Fruit fly (Drosophila melanogaster) whole organism, prepupa: ENCODE measurements around the gene CG43312.

Source experiments
- Blimp-1 ChIP-seq: fragments of 200-800 bp; sonication (Bioruptor generic); optimal IDR thresholded peaks from 3 replicates; lab custom pipeline; 2017; ENCODE audit warnings: missing biosample characterization, missing genetic modification characterization, mild to moderate bottlenecking, moderate library complexity, missing genetic modification reagents
- CG11762 ChIP-seq: fragments of 200-800 bp; sonication (Bioruptor generic); optimal IDR thresholded peaks from 3 replicates; lab custom pipeline; 2016; ENCODE audit warnings: missing biosample characterization, missing genetic modification characterization; ENCODE audit not compliant: insufficient read depth
- CG11902 ChIP-seq: fragments of 200-800 bp; sonication (Bioruptor generic); optimal IDR thresholded peaks from 3 replicates; lab custom pipeline; 2016; ENCODE audit warnings: missing biosample characterization, missing genetic modification characterization
- CG15336 ChIP-seq: fragments of 200-800 bp; sonication (Bioruptor generic); IDR thresholded peaks from 2 replicates; pipeline ENCODE4 v1.3.6; 2022; ENCODE audit warnings: missing biosample characterization, missing genetic modification characterization
- CG1621 ChIP-seq: fragments of 200-800 bp; sonication (Bioruptor generic); optimal IDR thresholded peaks from 3 replicates; lab custom pipeline; 2018; ENCODE audit warnings: missing biosample characterization, mild to moderate bottlenecking, missing genetic modification characterization
- CG3032 ChIP-seq: fragments of 200-800 bp; optimal IDR thresholded peaks from 2 replicates; lab custom pipeline; 2019; ENCODE audit warnings: missing biosample characterization, mild to moderate bottlenecking, missing genetic modification characterization, moderate library complexity
- CG31627 ChIP-seq: fragments of 200-800 bp; sonication (Bioruptor generic); optimal IDR thresholded peaks from 3 replicates; lab custom pipeline; 2016; ENCODE audit warnings: missing biosample characterization, missing genetic modification characterization
- CG32006 ChIP-seq: fragments of 200-800 bp; sonication (Bioruptor generic); optimal IDR thresholded peaks from 3 replicates; lab custom pipeline; 2017; ENCODE audit warnings: missing biosample characterization, mild to moderate bottlenecking, missing genetic modification characterization
- CG34406 ChIP-seq: fragments of 200-800 bp; sonication (Bioruptor generic); optimal IDR thresholded peaks from 3 replicates; lab custom pipeline; 2016; ENCODE audit warnings: missing biosample characterization, missing genetic modification characterization
- CG3919 ChIP-seq: fragments of 200-800 bp; sonication (Bioruptor generic); optimal IDR thresholded peaks from 3 replicates; lab custom pipeline; 2016; ENCODE audit warnings: missing biosample characterization, missing genetic modification characterization
- CG6163 ChIP-seq: fragments of 200-800 bp; sonication (Bioruptor generic); IDR thresholded peaks from 3 replicates; pipeline ENCODE4 v1.3.6; 2022; ENCODE audit warnings: missing biosample characterization, missing genetic modification characterization
- CG6276 ChIP-seq: fragments of 200-800 bp; sonication (Bioruptor generic); optimal IDR thresholded peaks from 2 replicates; lab custom pipeline; 2017; ENCODE audit warnings: missing biosample characterization, mild to moderate bottlenecking, missing genetic modification characterization
- CG6792 ChIP-seq: fragments of 200-800 bp; sonication (Bioruptor generic); optimal IDR thresholded peaks from 3 replicates; lab custom pipeline; 2016; ENCODE audit warnings: missing biosample characterization, missing genetic modification characterization
- CG6808 ChIP-seq: fragments of 200-800 bp; sonication (Bioruptor generic); optimal IDR thresholded peaks from 3 replicates; lab custom pipeline; 2017; ENCODE audit warnings: missing biosample characterization, missing genetic modification characterization, mild to moderate bottlenecking, moderate library complexity, missing genetic modification reagents
- CG6854 ChIP-seq: fragments of 200-800 bp; sonication (Bioruptor generic); optimal IDR thresholded peaks from 2 replicates; lab custom pipeline; 2017; ENCODE audit warnings: missing biosample characterization, mild to moderate bottlenecking, missing genetic modification characterization
- CG7368 ChIP-seq: fragments of 200-800 bp; sonication (Bioruptor generic); optimal IDR thresholded peaks from 3 replicates; lab custom pipeline; 2016; ENCODE audit warnings: missing biosample characterization, missing genetic modification characterization
- CG8119 ChIP-seq: fragments of 200-800 bp; sonication (Bioruptor generic); IDR thresholded peaks from 3 replicates; pipeline ENCODE4 v1.3.6; 2022; ENCODE audit warnings: missing biosample characterization, missing genetic modification characterization
- CG8319 ChIP-seq: fragments of 200-800 bp; sonication (Bioruptor generic); optimal IDR thresholded peaks from 3 replicates; lab custom pipeline; 2016; ENCODE audit warnings: missing biosample characterization, missing genetic modification characterization
- CG9139 ChIP-seq: fragments of 200-800 bp; sonication (Bioruptor generic); optimal IDR thresholded peaks from 3 replicates; lab custom pipeline; 2017; ENCODE audit warnings: missing biosample characterization, mild to moderate bottlenecking, missing genetic modification characterization
- Eip75B ChIP-seq: fragments of 200-800 bp; sonication (Bioruptor generic); optimal IDR thresholded peaks from 3 replicates; lab custom pipeline; 2016; ENCODE audit warnings: missing biosample characterization, missing genetic modification characterization
- Eip78C ChIP-seq: fragments of 200-800 bp; sonication (Bioruptor generic); peaks from one replicate; lab custom pipeline; 2016; ENCODE audit warnings: missing biosample characterization, missing genetic modification characterization
- Eip93F ChIP-seq: fragments of 200-800 bp; sonication (Bioruptor generic); optimal IDR thresholded peaks from 2 replicates; lab custom pipeline; 2016; ENCODE audit warnings: missing biosample characterization, mild to moderate bottlenecking, missing genetic modification characterization
- Gug ChIP-seq: fragments of 200-800 bp; sonication (Bioruptor generic); IDR thresholded peaks from 2 replicates; pipeline ENCODE4 v1.3.6; 2022; ENCODE audit warnings: missing biosample characterization, missing genetic modification characterization
- Hr38 ChIP-seq: sonication (Bioruptor generic); optimal IDR thresholded peaks from 2 replicates; lab custom pipeline; 2016; ENCODE audit warnings: missing biosample characterization, missing genetic modification characterization
- Hr39 ChIP-seq: fragments of 200-800 bp; sonication (Bioruptor generic); optimal IDR thresholded peaks from 2 replicates; lab custom pipeline; 2016; ENCODE audit warnings: missing biosample characterization, missing genetic modification characterization
- Hr4 ChIP-seq: fragments of 200-800 bp; sonication (Bioruptor generic); optimal IDR thresholded peaks from 3 replicates; lab custom pipeline; 2016; ENCODE audit warnings: missing biosample characterization, missing genetic modification characterization
- Met ChIP-seq: fragments of 200-800 bp; sonication (Bioruptor generic); optimal IDR thresholded peaks from 3 replicates; lab custom pipeline; 2016; ENCODE audit warnings: missing biosample characterization, missing genetic modification characterization
- OdsH ChIP-seq: fragments of 200-800 bp; sonication (Bioruptor generic); optimal IDR thresholded peaks from 3 replicates; lab custom pipeline; 2016; ENCODE audit warnings: missing biosample characterization, missing genetic modification characterization
- Smox ChIP-seq: fragments of 200-800 bp; sonication (Bioruptor generic); optimal IDR thresholded peaks from 3 replicates; lab custom pipeline; 2016; ENCODE audit warnings: missing biosample characterization, missing genetic modification characterization
- Sox102F ChIP-seq: fragments of 200-800 bp; sonication (Bioruptor generic); optimal IDR thresholded peaks from 2 replicates; lab custom pipeline; 2016; ENCODE audit warnings: missing biosample characterization, mild to moderate bottlenecking, missing genetic modification characterization
- Sox15 ChIP-seq: fragments of 200-800 bp; sonication (Bioruptor generic); optimal IDR thresholded peaks from 3 replicates; lab custom pipeline; 2016; ENCODE audit warnings: missing biosample characterization, missing genetic modification characterization
- achi ChIP-seq: fragments of 200-800 bp; sonication (Bioruptor generic); optimal IDR thresholded peaks from 3 replicates; lab custom pipeline; 2016; ENCODE audit warnings: missing biosample characterization, missing genetic modification characterization
- acj6 ChIP-seq: fragments of 200-800 bp; sonication (Bioruptor generic); optimal IDR thresholded peaks from 3 replicates; lab custom pipeline; 2016; ENCODE audit warnings: missing biosample characterization, missing genetic modification characterization
- cyc ChIP-seq: fragments of 200-800 bp; sonication (Bioruptor generic); optimal IDR thresholded peaks from 3 replicates; lab custom pipeline; 2016; ENCODE audit warnings: missing biosample characterization, missing genetic modification characterization
- dac ChIP-seq: fragments of 200-800 bp; sonication (Bioruptor generic); optimal IDR thresholded peaks from 2 replicates; lab custom pipeline; 2017; ENCODE audit warnings: missing biosample characterization, mild to moderate bottlenecking, missing genetic modification characterization
- dsx ChIP-seq: fragments of 200-800 bp; optimal IDR thresholded peaks from 3 replicates; lab custom pipeline; 2019; ENCODE audit warnings: missing biosample characterization, mild to moderate bottlenecking, missing genetic modification characterization, moderate library complexity; ENCODE audit not compliant: poor library complexity, severe bottlenecking
- esn ChIP-seq: fragments of 200-800 bp; sonication (Bioruptor generic); optimal IDR thresholded peaks from 2 replicates; lab custom pipeline; 2016; ENCODE audit warnings: missing biosample characterization, mild to moderate bottlenecking, missing genetic modification characterization, moderate library complexity
- fd59A ChIP-seq: fragments of 200-800 bp; sonication (Bioruptor generic); optimal IDR thresholded peaks from 2 replicates; lab custom pipeline; 2017; ENCODE audit warnings: missing biosample characterization, mild to moderate bottlenecking, missing genetic modification characterization, missing genetic modification reagents
- fd85E ChIP-seq: fragments of 200-800 bp; sonication (Bioruptor generic); optimal IDR thresholded peaks from 3 replicates; lab custom pipeline; 2016; ENCODE audit warnings: missing biosample characterization, missing genetic modification characterization
- fkh ChIP-seq: fragments of 200-800 bp; sonication (Bioruptor generic); optimal IDR thresholded peaks from 3 replicates; lab custom pipeline; 2017; ENCODE audit warnings: missing biosample characterization, mild to moderate bottlenecking, missing genetic modification characterization, moderate library complexity
- pdm3 ChIP-seq: fragments of 200-800 bp; sonication (Bioruptor generic); optimal IDR thresholded peaks from 3 replicates; lab custom pipeline; 2016; ENCODE audit warnings: missing biosample characterization, missing genetic modification characterization
- ss ChIP-seq, 2 experiments: fragments of 200-800 bp; sonication (Bioruptor generic); optimal IDR thresholded peaks; 2 replicates in 1 of 2; 3 replicates in 1 of 2; lab custom pipeline; 2017 to 2018; ENCODE audit warnings: mild to moderate bottlenecking in 2 of 2, missing biosample characterization in 2 of 2, missing genetic modification characterization in 2 of 2, moderate library complexity in 1 of 2
- svp ChIP-seq: fragments of 200-800 bp; sonication (Bioruptor generic); peaks from one replicate; lab custom pipeline; 2016; ENCODE audit warnings: missing biosample characterization, missing genetic modification characterization
- topi ChIP-seq: fragments of 200-800 bp; sonication (Bioruptor generic); optimal IDR thresholded peaks from 3 replicates; lab custom pipeline; 2016; ENCODE audit warnings: missing biosample characterization, missing genetic modification characterization
- vri ChIP-seq: fragments of 200-800 bp; sonication (Bioruptor generic); optimal IDR thresholded peaks from 3 replicates; lab custom pipeline; 2016; ENCODE audit warnings: missing biosample characterization, mild to moderate bottlenecking, missing genetic modification characterization

Gene CG43312

dm6 chr3L:22465486-22466402 is 35.7 kb upstream of the CG43312 start, which contains the start of gene CG11438:
CG11438 (plus strand) TSS chr3L:22465619.
- TF ChIP-seq Gug (GFP tag; lab: Robert Waterston, UW): no peak
- no peak for TF ChIP-seq topi
- peak; percentile 60 for TF ChIP-seq svp (GFP tag; lab: Kevin White, UChicago)
- TF ChIP-seq dsx: no peak
- peak; percentile 84 for TF ChIP-seq CG6854 (GFP tag; lab: Kevin White, UChicago)
- TF ChIP-seq CG3919 (GFP tag; lab: Kevin White, UChicago): peak; percentile 4
- no peak for TF ChIP-seq CG11762
- TF ChIP-seq fd85E (GFP tag; lab: Kevin White, UChicago): no peak
- peak; percentile 31 to 53 for TF ChIP-seq ss (GFP tag; optimal IDR thresholded peaks at IDR 0.05; lab: Kevin White, UChicago)
- TF ChIP-seq Eip78C (GFP tag; lab: Kevin White, UChicago): peak; percentile 7
- no peak for TF ChIP-seq CG8119
- TF ChIP-seq Blimp-1 (GFP tag; lab: Kevin White, UChicago): peak; percentile 89
- TF ChIP-seq CG6163 (GFP tag; lab: Robert Waterston, UW): 0 out of 3 replicates have a peak, but pooled peaks have one; percentile 10
- no peak for TF ChIP-seq Hr38
- peak; percentile 61 for TF ChIP-seq fkh (GFP tag; lab: Kevin White, UChicago)
- no peak for TF ChIP-seq CG6276 (GFP tag; lab: Kevin White, UChicago)
- TF ChIP-seq CG7368 (GFP tag; lab: Kevin White, UChicago): no peak
- TF ChIP-seq CG11902 (GFP tag; lab: Kevin White, UChicago): no peak
- no peak for TF ChIP-seq achi (GFP tag; lab: Kevin White, UChicago)
- TF ChIP-seq Hr4 (GFP tag; lab: Kevin White, UChicago): no peak
- no peak for TF ChIP-seq acj6 (GFP tag; lab: Kevin White, UChicago)
- no peak for TF ChIP-seq OdsH (GFP tag; lab: Kevin White, UChicago)
- no peak for TF ChIP-seq CG6792 (GFP tag; lab: Kevin White, UChicago)
- no peak for TF ChIP-seq CG34406 (GFP tag; lab: Kevin White, UChicago)
- peak; percentile 4 for TF ChIP-seq CG1621 (tag; lab: Kevin White, UChicago)
- no peak for TF ChIP-seq CG8319 (GFP tag; lab: Kevin White, UChicago)
- no peak for TF ChIP-seq dac (GFP tag; lab: Kevin White, UChicago)
- TF ChIP-seq CG6808 (GFP tag; lab: Kevin White, UChicago): peak; percentile 100
- TF ChIP-seq Eip75B (GFP tag; lab: Kevin White, UChicago): no peak

- TF ChIP-seq CG34406 (GFP tag; lab: Kevin White, UChicago) (peak; percentile 7), topi (peak; percentile 46), Hr4 (GFP tag; lab: Kevin White, UChicago) (peak; percentile 41), esn (peak; percentile 31), CG6163 (GFP tag; lab: Robert Waterston, UW) (no peak), CG32006 (GFP tag; lab: Kevin White, UChicago) (peak; percentile 75), CG8119 (peak; percentile 45; the same call in 1 of the 3 replicates), Met (GFP tag; lab: Kevin White, UChicago) (peak; percentile 62), Sox102F (peak; percentile 42), CG6854 (GFP tag; lab: Kevin White, UChicago) (no peak), Gug (GFP tag; lab: Robert Waterston, UW) (no peak), svp (GFP tag; lab: Kevin White, UChicago) (peak; percentile 60), CG15336 (GFP tag; lab: Robert Waterston, UW) (peak; percentile 54; the same call in 1 of the 2 replicates), CG8319 (GFP tag; lab: Kevin White, UChicago) (peak; percentile 24), cyc (GFP tag; lab: Kevin White, UChicago) (peak; percentile 48), CG31627 (GFP tag; lab: Kevin White, UChicago) (peak; percentile 40), Smox (GFP tag; lab: Kevin White, UChicago) (peak; percentile 50), Sox15 (no peak), CG7368 (GFP tag; lab: Kevin White, UChicago) (peak; percentile 46), vri (GFP tag; lab: Kevin White, UChicago) (no peak), Hr39 (peak; percentile 57), CG9139 (no peak), achi (GFP tag; lab: Kevin White, UChicago) (peak; percentile 31), CG3032 (peak; percentile 34), CG6792 (GFP tag; lab: Kevin White, UChicago) (no peak), Eip78C (GFP tag; lab: Kevin White, UChicago) (peak; percentile 89), ss (GFP tag; optimal IDR thresholded peaks at IDR 0.05; lab: Kevin White, UChicago) (peak; percentile 13 to 26), Eip93F (GFP tag; lab: Kevin White, UChicago) (no peak), CG11902 (GFP tag; lab: Kevin White, UChicago) (peak; percentile 16), fd59A (GFP tag; lab: Kevin White, UChicago) (peak; percentile 36), pdm3 (GFP tag; lab: Kevin White, UChicago) (peak; percentile 43)
Measured at dm6 chr3L:22466403-22466942, 34.9 kb upstream of the CG43312 start.
